Comparison of ENCODE assay signal across 2 fruit fly cellular contexts in genomic region chr3R:14024919-14025387, dm6.
A peak's percentile ranks its signal among the peaks of the same experiment; 100 is the strongest.
TF ChIP-seq lines count a peak whose summit lies in the region.

No protein-coding gene starts in this region.

TF ChIP-seq in whole organism, embryonic, 481 proteins besides CTCF, POLR2A, EP300 and RAD21 (continued from another document and continues in another):
- TF ChIP-seq Hr78 (GFP tag; optimal IDR thresholded peaks at IDR 0.05; lab: Kevin White, UChicago) (peak in 1 of 2 experiments; percentile 99), disco-r (GFP tag; optimal IDR thresholded peaks at IDR 0.05; lab: Kevin White, UChicago) (peak; percentile 13), bowl (GFP tag; IDR thresholded peaks at IDR 0.05; lab: Robert Waterston, UW) (no peak), Xbp1 (GFP tag; optimal IDR thresholded peaks at IDR 0.05; lab: Kevin White, UChicago) (no peak), CG14441 (GFP tag; IDR thresholded peaks at IDR 0.05; lab: Robert Waterston, UW) (peak; percentile 25; the same call in 1 of the 2 replicates), PHDP (tag; optimal IDR thresholded peaks at IDR 0.05; lab: Kevin White, UChicago) (peak; percentile 30), CG12391 (tag; optimal IDR thresholded peaks at IDR 0.05; lab: Kevin White, UChicago) (peak; percentile 51), ato (GFP tag; IDR thresholded peaks at IDR 0.05; lab: Robert Waterston, UW; ENCODE audit: partially characterized antibody) (no peak), exex (tag; optimal IDR thresholded peaks at IDR 0.05; lab: Kevin White, UChicago) (peak; percentile 86), Nf-YA (GFP tag; IDR thresholded peaks at IDR 0.05; lab: Robert Waterston, UW) (0 out of 2 replicates have a peak, but pooled peaks have one; percentile 9), her (GFP tag; optimal IDR thresholded peaks at IDR 0.05; lab: Kevin White, UChicago) (peak; percentile 18), CG17802 (tag; optimal IDR thresholded peaks at IDR 0.05; lab: Kevin White, UChicago) (peak; percentile 29), MBD-R2 (GFP tag; IDR thresholded peaks at IDR 0.05; lab: Robert Waterston, UW) (0 out of 2 replicates have a peak, but pooled peaks have one; percentile 10), CG2875 (GFP tag; optimal IDR thresholded peaks at IDR 0.05; lab: Kevin White, UChicago) (no peak), CG32767 (GFP tag; IDR thresholded peaks at IDR 0.05; lab: Robert Waterston, UW) (no peak), Bteb2 (GFP tag; optimal IDR thresholded peaks at IDR 0.05; lab: Kevin White, UChicago) (peak; percentile 18), Dad (GFP tag; optimal IDR thresholded peaks at IDR 0.05; lab: Kevin White, UChicago) (peak; percentile 12), CG18619 (GFP tag; optimal IDR thresholded peaks at IDR 0.05; lab: Kevin White, UChicago) (peak; percentile 21), dm (GFP tag; optimal IDR thresholded peaks at IDR 0.05; lab: Kevin White, UChicago) (peak; percentile 30), CG8924 (tag; optimal IDR thresholded peaks at IDR 0.05; lab: Kevin White, UChicago) (peak; percentile 58), CG1529 (GFP tag; optimal IDR thresholded peaks at IDR 0.05; lab: Kevin White, UChicago) (no peak), abd-A (tag; optimal IDR thresholded peaks at IDR 0.05; lab: Kevin White, UChicago) (peak; percentile 97), HLHmδ (GFP tag; optimal IDR thresholded peaks at IDR 0.05; lab: Kevin White, UChicago) (peak; percentile 62), CG12744 (GFP tag; optimal IDR thresholded peaks at IDR 0.05; lab: Kevin White, UChicago) (no peak), twi (tag; optimal IDR thresholded peaks at IDR 0.05; lab: Kevin White, UChicago) (peak; percentile 73), CG10431 (GFP tag; optimal IDR thresholded peaks at IDR 0.05; lab: Kevin White, UChicago) (peak; percentile 56), amos (GFP tag; IDR thresholded peaks at IDR 0.05; lab: Robert Waterston, UW; ENCODE audit: partially characterized antibody) (no peak), CG9727 (GFP tag; optimal IDR thresholded peaks at IDR 0.05; lab: Kevin White, UChicago) (peak; percentile 35), mam (GFP tag; optimal IDR thresholded peaks at IDR 0.05; lab: Kevin White, UChicago) (peak; percentile 27), Eip74EF (GFP tag; optimal IDR thresholded peaks at IDR 0.05; lab: Kevin White, UChicago) (no peak), chif (GFP tag; optimal IDR thresholded peaks at IDR 0.05; lab: Kevin White, UChicago) (peak in 1 of 2 experiments; percentile 26), CG11560 (tag; IDR thresholded peaks at IDR 0.05; lab: Robert Waterston, UW) (no peak), CG7786 (GFP tag; optimal IDR thresholded peaks at IDR 0.05; lab: Kevin White, UChicago) (peak; percentile 41), CG13624 (GFP tag; optimal IDR thresholded peaks at IDR 0.05; lab: Kevin White, UChicago) (peak; percentile 39), CG42726 (GFP tag; IDR thresholded peaks at IDR 0.05; lab: Robert Waterston, UW; ENCODE audit: partially characterized antibody) (peak; percentile 47; the same call in 1 of the 2 replicates), B-H2 (GFP tag; optimal IDR thresholded peaks at IDR 0.05; lab: Kevin White, UChicago) (peak; percentile 33), BtbVII (GFP tag; optimal IDR thresholded peaks at IDR 0.05; lab: Kevin White, UChicago) (peak; percentile 82), al (GFP tag; IDR thresholded peaks at IDR 0.05; lab: Robert Waterston, UW) (no peak), tap (tag; optimal IDR thresholded peaks at IDR 0.05; lab: Kevin White, UChicago) (peak; percentile 26), Ada2b (GFP tag; IDR thresholded peaks at IDR 0.05; lab: Robert Waterston, UW) (no peak; the same call in 1 of the 2 replicates), CG18599 (GFP tag; optimal IDR thresholded peaks at IDR 0.05; lab: Kevin White, UChicago) (peak; percentile 71), B-H1 (GFP tag; IDR thresholded peaks at IDR 0.05; lab: Robert Waterston, UW) (no peak), CHES-1-like (GFP tag; optimal IDR thresholded peaks at IDR 0.05; lab: Kevin White, UChicago) (peak; percentile 76), CG17359 (tag; optimal IDR thresholded peaks at IDR 0.05; lab: Kevin White, UChicago) (peak; percentile 33), gsb-n (tag; optimal IDR thresholded peaks at IDR 0.05; lab: Kevin White, UChicago) (no peak), CG2116 (GFP tag; optimal IDR thresholded peaks at IDR 0.05; lab: Kevin White, UChicago) (no peak), yki (optimal IDR thresholded peaks at IDR 0.05; lab: Kevin White, UChicago) (no peak), NK7.1 (GFP tag; optimal IDR thresholded peaks at IDR 0.05; lab: Kevin White, UChicago) (peak; percentile 11), Bgb (GFP tag; IDR thresholded peaks at IDR 0.05; lab: Robert Waterston, UW; ENCODE audit: partially characterized antibody) (peak; percentile 26; the same call in 1 of the 2 replicates), Fer3 (tag; optimal IDR thresholded peaks at IDR 0.05; lab: Kevin White, UChicago) (no peak), pho (GFP tag; optimal IDR thresholded peaks at IDR 0.05; lab: Kevin White, UChicago) (no peak), Usf (GFP tag; optimal IDR thresholded peaks at IDR 0.05; lab: Kevin White, UChicago) (no peak), CG13287 (GFP tag; IDR thresholded peaks at IDR 0.05; lab: Robert Waterston, UW; ENCODE audit: partially characterized antibody) (peak; percentile 61; the same call in 1 of the 2 replicates), Myb (GFP tag; optimal IDR thresholded peaks at IDR 0.05; lab: Kevin White, UChicago) (peak; percentile 58), CG11504 (tag; optimal IDR thresholded peaks at IDR 0.05; lab: Kevin White, UChicago) (peak; percentile 45), CG6813 (GFP tag; optimal IDR thresholded peaks at IDR 0.05; lab: Kevin White, UChicago) (peak; percentile 59), NfI (GFP tag; optimal IDR thresholded peaks at IDR 0.05; lab: Kevin White, UChicago) (peak; percentile 57), CG15269 (tag; optimal IDR thresholded peaks at IDR 0.05; lab: Kevin White, UChicago) (peak; percentile 15), Med (GFP tag; lab: Kevin White, UChicago) (peak; percentile 88), CG11093 (GFP tag; IDR thresholded peaks at IDR 0.05; lab: Robert Waterston, UW) (no peak), so (GFP tag; IDR thresholded peaks at IDR 0.05; lab: Robert Waterston, UW) (0 out of 3 replicates have a peak, but pooled peaks have one; percentile 59), unc-4 (GFP tag; IDR thresholded peaks at IDR 0.05; lab: Robert Waterston, UW; ENCODE audit: partially characterized antibody) (0 out of 2 replicates have a peak, but pooled peaks have one; percentile 22), CG12299 (tag; optimal IDR thresholded peaks at IDR 0.05; lab: Kevin White, UChicago) (no peak)

TF ChIP-seq in whole organism, prepupa, 60 proteins besides CTCF, POLR2A, EP300 and RAD21 (continued from another document):
- peak; percentile 47 for TF ChIP-seq pdm3 (GFP tag; optimal IDR thresholded peaks at IDR 0.05; lab: Kevin White, UChicago)
- TF ChIP-seq Blimp-1 (GFP tag; optimal IDR thresholded peaks at IDR 0.05; lab: Kevin White, UChicago): no peak
- no peak for TF ChIP-seq CG3919 (GFP tag; optimal IDR thresholded peaks at IDR 0.05; lab: Kevin White, UChicago)
- peak; percentile 83 for TF ChIP-seq CG6854 (GFP tag; optimal IDR thresholded peaks at IDR 0.05; lab: Kevin White, UChicago)
- peak; percentile 34 for TF ChIP-seq lz (GFP tag; optimal IDR thresholded peaks at IDR 0.05; lab: Kevin White, UChicago)
- peak; percentile 79 for TF ChIP-seq Eip78C (GFP tag; lab: Kevin White, UChicago)
- TF ChIP-seq CG6792 (GFP tag; optimal IDR thresholded peaks at IDR 0.05; lab: Kevin White, UChicago): peak; percentile 19
- peak; percentile 48 for TF ChIP-seq topi (GFP tag; optimal IDR thresholded peaks at IDR 0.05; lab: Kevin White, UChicago)
- TF ChIP-seq CG7368 (GFP tag; optimal IDR thresholded peaks at IDR 0.05; lab: Kevin White, UChicago): peak; percentile 23
